Fruit fly (Drosophila melanogaster) whole organism, embryonic: Measurements from ENCODE around the gene CG5828.

Source experiments
- Bdp1 ChIP-seq: fragments of 200-800 bp; sonication (Bioruptor generic); optimal IDR thresholded peaks from 3 replicates; lab custom pipeline; 2016; ENCODE audit warnings: missing biosample characterization, missing genetic modification characterization
- CG11085 ChIP-seq: fragments of 200-800 bp; sonication (Bioruptor generic); IDR thresholded peaks from 2 replicates; pipeline ENCODE4 v1.3.6; 2022; ENCODE audit warnings: missing biosample characterization, missing genetic modification characterization
- CG11093 ChIP-seq: fragments of 200-800 bp; sonication (Bioruptor generic); IDR thresholded peaks from 3 replicates; pipeline ENCODE4 v1.3.6; 2022; ENCODE audit warnings: missing biosample characterization, missing genetic modification characterization
- CG11456 ChIP-seq: fragments of 200-800 bp; sonication (Bioruptor generic); IDR thresholded peaks from 3 replicates; pipeline ENCODE4 v1.3.6; 2022; ENCODE audit warnings: missing biosample characterization, missing genetic modification characterization
- CG11504 ChIP-seq: fragments of 200-800 bp; sonication (Bioruptor generic); optimal IDR thresholded peaks from 3 replicates; lab custom pipeline; 2019; ENCODE audit warnings: missing biosample characterization, mild to moderate bottlenecking, missing genetic modification characterization, moderate library complexity
- CG12299 ChIP-seq: fragments of 200-800 bp; sonication (Bioruptor generic); optimal IDR thresholded peaks from 2 replicates; lab custom pipeline; 2018; ENCODE audit warnings: missing biosample characterization, mild to moderate bottlenecking, missing genetic modification characterization
- CG12391 ChIP-seq: fragments of 200-800 bp; sonication (Bioruptor generic); optimal IDR thresholded peaks from 3 replicates; lab custom pipeline; 2018; ENCODE audit warnings: missing biosample characterization, mild to moderate bottlenecking, missing genetic modification characterization, moderate library complexity
- CG14050 ChIP-seq: fragments of 200-800 bp; sonication (Bioruptor generic); IDR thresholded peaks from 3 replicates; pipeline ENCODE4 v1.3.6; 2022; ENCODE audit warnings: missing biosample characterization, missing genetic modification characterization
- CG14965 ChIP-seq: fragments of 200-800 bp; sonication (Bioruptor generic); optimal IDR thresholded peaks from 2 replicates; lab custom pipeline; 2016; ENCODE audit warnings: missing biosample characterization, missing genetic modification characterization, borderline replicate concordance
- CG15479 ChIP-seq: fragments of 200-800 bp; sonication (Bioruptor generic); optimal IDR thresholded peaks from 3 replicates; lab custom pipeline; 2019; ENCODE audit warnings: missing biosample characterization, mild to moderate bottlenecking, missing genetic modification characterization, moderate library complexity
- CG16813 ChIP-seq: fragments of 200-800 bp; sonication (Bioruptor generic); IDR thresholded peaks from 3 replicates; pipeline ENCODE4 v1.3.6; 2022; ENCODE audit warnings: missing biosample characterization, missing genetic modification characterization; ENCODE audit not compliant: partially characterized antibody
- CG16863 ChIP-seq: fragments of 200-800 bp; sonication (Bioruptor generic); optimal IDR thresholded peaks from 3 replicates; lab custom pipeline; 2016; ENCODE audit warnings: missing biosample characterization, missing genetic modification characterization
- CG2202 ChIP-seq: fragments of 200-800 bp; sonication (Bioruptor generic); optimal IDR thresholded peaks from 2 replicates; lab custom pipeline; 2018; ENCODE audit warnings: missing biosample characterization, mild to moderate bottlenecking, missing genetic modification characterization
- CG30020 ChIP-seq: fragments of 200-800 bp; optimal IDR thresholded peaks from 2 replicates; lab custom pipeline; 2019; ENCODE audit warnings: missing biosample characterization, mild to moderate bottlenecking, missing genetic modification characterization, moderate library complexity
- CG34376 ChIP-seq: fragments of 200-800 bp; sonication (Bioruptor generic); optimal IDR thresholded peaks from 2 replicates; lab custom pipeline; 2018; ENCODE audit warnings: missing biosample characterization, mild to moderate bottlenecking, missing genetic modification characterization
- CG6175 ChIP-seq: fragments of 200-800 bp; sonication (Bioruptor generic); IDR thresholded peaks from 3 replicates; pipeline ENCODE4 v1.3.6; 2022; ENCODE audit warnings: missing biosample characterization, missing genetic modification characterization
- CG6683 ChIP-seq: fragments of 200-800 bp; sonication (Bioruptor generic); optimal IDR thresholded peaks from 2 replicates; lab custom pipeline; 2017; ENCODE audit warnings: missing biosample characterization, mild to moderate bottlenecking, missing genetic modification characterization, missing genetic modification reagents
- CG7271 ChIP-seq: fragments of 200-800 bp; sonication (Bioruptor generic); optimal IDR thresholded peaks from 2 replicates; lab custom pipeline; 2018; ENCODE audit warnings: missing biosample characterization, mild to moderate bottlenecking, missing genetic modification characterization, moderate library complexity
- CG8924 ChIP-seq: fragments of 200-800 bp; optimal IDR thresholded peaks from 3 replicates; lab custom pipeline; 2019; ENCODE audit warnings: missing biosample characterization, mild to moderate bottlenecking, missing genetic modification characterization, moderate library complexity
- D ChIP-seq, 2 experiments: fragments of 200-800 bp in 1 of 2; fragments of >200 bp in 1 of 2; sonication (Bioruptor generic) in 1 of 2; optimal IDR thresholded peaks; 2 replicates in 1 of 2; 3 replicates in 1 of 2; lab custom pipeline; 2017; ENCODE audit warnings: mild to moderate bottlenecking in 1 of 2, missing biosample characterization in 1 of 2, missing genetic modification characterization in 1 of 2, missing genetic modification reagents in 1 of 2
- D19A ChIP-seq: fragments of 200-800 bp; optimal IDR thresholded peaks from 3 replicates; lab custom pipeline; 2019; ENCODE audit warnings: missing biosample characterization, mild to moderate bottlenecking, missing genetic modification characterization, moderate library complexity
- Dek ChIP-seq: fragments of 200-800 bp; sonication (Bioruptor generic); optimal IDR thresholded peaks from 3 replicates; lab custom pipeline; 2019; ENCODE audit warnings: missing biosample characterization, mild to moderate bottlenecking, missing genetic modification characterization, moderate library complexity
- Ets65A ChIP-seq: fragments of 200-800 bp; sonication (Bioruptor generic); peaks from one replicate; lab custom pipeline; 2016; ENCODE audit warnings: missing biosample characterization, missing genetic modification characterization
- Fer2 ChIP-seq: fragments of 200-800 bp; sonication (Bioruptor generic); optimal IDR thresholded peaks from 2 replicates; lab custom pipeline; 2018; ENCODE audit warnings: missing biosample characterization, mild to moderate bottlenecking, missing genetic modification characterization, moderate library complexity
- HLH54F ChIP-seq: fragments of 200-800 bp; sonication (Bioruptor generic); optimal IDR thresholded peaks from 3 replicates; lab custom pipeline; 2016; ENCODE audit warnings: missing biosample characterization, missing genetic modification characterization
- Hr78 ChIP-seq, 2 experiments: fragments of 200-800 bp in 1 of 2; fragments of >200 bp in 1 of 2; sonication (Bioruptor generic) in 1 of 2; optimal IDR thresholded peaks; 2 replicates each; lab custom pipeline; 2017 to 2019; ENCODE audit warnings: missing biosample characterization in 2 of 2, missing genetic modification characterization in 2 of 2, mild to moderate bottlenecking in 1 of 2, moderate library complexity in 1 of 2
- Usf ChIP-seq: fragments of 200-800 bp; sonication (Bioruptor generic); optimal IDR thresholded peaks from 2 replicates; lab custom pipeline; 2017; ENCODE audit warnings: missing genotype, missing biosample characterization, missing genetic modification characterization
- ara ChIP-seq: fragments of 200-800 bp; sonication (Bioruptor generic); IDR thresholded peaks from 2 replicates; pipeline ENCODE4 v1.3.6; 2022; ENCODE audit warnings: missing biosample characterization, missing genetic modification characterization
- ato ChIP-seq: fragments of 200-800 bp; sonication (Bioruptor generic); IDR thresholded peaks from 2 replicates; pipeline ENCODE4 v1.3.6; 2022; ENCODE audit warnings: missing biosample characterization, missing genetic modification characterization; ENCODE audit not compliant: partially characterized antibody
- bowl ChIP-seq: fragments of 200-800 bp; sonication (Bioruptor generic); IDR thresholded peaks from 2 replicates; pipeline ENCODE4 v1.3.6; 2022; ENCODE audit warnings: missing biosample characterization, missing genetic modification characterization
- chif ChIP-seq, 2 experiments: fragments of 200-800 bp; sonication (Bioruptor generic); optimal IDR thresholded peaks; 3 replicates each; lab custom pipeline; 2016; ENCODE audit warnings: missing biosample characterization in 2 of 2, missing genetic modification characterization in 2 of 2
- dm ChIP-seq: fragments of 200-800 bp; sonication (Bioruptor generic); optimal IDR thresholded peaks from 3 replicates; lab custom pipeline; 2016; ENCODE audit warnings: missing biosample characterization, missing genetic modification characterization
- dmrt99B ChIP-seq: fragments of 200-800 bp; sonication (Bioruptor generic); optimal IDR thresholded peaks from 2 replicates; lab custom pipeline; 2018; ENCODE audit warnings: missing biosample characterization, mild to moderate bottlenecking, missing genetic modification characterization, moderate library complexity
- dpn ChIP-seq, 2 experiments: fragments of 200-800 bp; sonication (Bioruptor generic); optimal IDR thresholded peaks; 3 replicates each; lab custom pipeline; 2016; ENCODE audit warnings: missing biosample characterization in 2 of 2, missing genetic modification characterization in 2 of 2
- exex ChIP-seq: fragments of 200-800 bp; sonication (Bioruptor generic); optimal IDR thresholded peaks from 4 replicates; lab custom pipeline; 2018; ENCODE audit warnings: missing biosample characterization, mild to moderate bottlenecking, missing genetic modification characterization, moderate library complexity
- fd96Cb ChIP-seq: fragments of 200-800 bp; sonication (Bioruptor generic); optimal IDR thresholded peaks from 2 replicates; lab custom pipeline; 2018; ENCODE audit warnings: missing biosample characterization, mild to moderate bottlenecking, missing genetic modification characterization, moderate library complexity
- ftz-f1 ChIP-seq: fragments of 200-800 bp; sonication (Bioruptor generic); optimal IDR thresholded peaks from 2 replicates; lab custom pipeline; 2016; ENCODE audit warnings: missing biosample characterization, missing genetic modification characterization
- fu2 ChIP-seq: fragments of 200-800 bp; sonication (Bioruptor generic); optimal IDR thresholded peaks from 2 replicates; lab custom pipeline; 2016; ENCODE audit warnings: missing biosample characterization, missing genetic modification characterization
- gsb ChIP-seq: fragments of 200-800 bp; sonication (Bioruptor generic); IDR thresholded peaks from 2 replicates; pipeline ENCODE4 v1.3.6; 2022; ENCODE audit warnings: missing biosample characterization, missing genetic modification characterization
- knrl ChIP-seq: fragments of 200-800 bp; sonication (Bioruptor generic); IDR thresholded peaks from 3 replicates; pipeline ENCODE4 v1.3.6; 2022; ENCODE audit warnings: missing biosample characterization, missing genetic modification characterization; ENCODE audit not compliant: partially characterized antibody
- mirr ChIP-seq: fragments of 200-800 bp; sonication (Bioruptor generic); optimal IDR thresholded peaks from 3 replicates; lab custom pipeline; 2018; ENCODE audit warnings: missing biosample characterization, mild to moderate bottlenecking, missing genetic modification characterization
- nau ChIP-seq: fragments of 200-800 bp; sonication (Bioruptor generic); optimal IDR thresholded peaks from 3 replicates; lab custom pipeline; 2017; ENCODE audit warnings: missing biosample characterization, mild to moderate bottlenecking, missing genetic modification characterization, missing genetic modification reagents
- pros ChIP-seq: fragments of 200-800 bp; sonication (Bioruptor generic); optimal IDR thresholded peaks from 3 replicates; lab custom pipeline; 2019; ENCODE audit warnings: missing biosample characterization, mild to moderate bottlenecking, missing genetic modification characterization, moderate library complexity
- pum ChIP-seq: fragments of 200-800 bp; sonication (Bioruptor generic); optimal IDR thresholded peaks from 2 replicates; lab custom pipeline; 2016; ENCODE audit warnings: missing biosample characterization, missing genetic modification characterization
- sens-2 ChIP-seq: fragments of 200-800 bp; sonication (Bioruptor generic); IDR thresholded peaks from 2 replicates; pipeline ENCODE4 v1.3.6; 2022; ENCODE audit warnings: missing biosample characterization, missing genetic modification characterization
- sisA ChIP-seq: fragments of 200-800 bp; sonication (Bioruptor generic); IDR thresholded peaks from 2 replicates; pipeline ENCODE4 v1.3.6; 2022; ENCODE audit warnings: missing biosample characterization, missing genetic modification characterization
- slou ChIP-seq: fragments of 200-800 bp; sonication (Bioruptor generic); optimal IDR thresholded peaks from 3 replicates; lab custom pipeline; 2016; ENCODE audit warnings: missing biosample characterization, missing genetic modification characterization
- stc ChIP-seq: fragments of 200-800 bp; sonication (Bioruptor generic); IDR thresholded peaks from 2 replicates; pipeline ENCODE4 v1.3.6; 2022; ENCODE audit warnings: missing biosample characterization, missing genetic modification characterization
- tll ChIP-seq, 2 experiments: fragments of 200-800 bp in 1 of 2; fragments of >200 bp in 1 of 2; sonication (Bioruptor generic) in 1 of 2; optimal IDR thresholded peaks; 2 replicates each; lab custom pipeline; 2017 to 2019; ENCODE audit warnings: missing biosample characterization in 2 of 2, missing genetic modification characterization in 2 of 2, mild to moderate bottlenecking in 1 of 2, moderate library complexity in 1 of 2
- unpg ChIP-seq: fragments of 200-800 bp; sonication (Bioruptor generic); optimal IDR thresholded peaks from 3 replicates; lab custom pipeline; 2018; ENCODE audit warnings: missing biosample characterization, mild to moderate bottlenecking, missing genetic modification characterization, moderate library complexity

The CG5828 gene

DNA sequence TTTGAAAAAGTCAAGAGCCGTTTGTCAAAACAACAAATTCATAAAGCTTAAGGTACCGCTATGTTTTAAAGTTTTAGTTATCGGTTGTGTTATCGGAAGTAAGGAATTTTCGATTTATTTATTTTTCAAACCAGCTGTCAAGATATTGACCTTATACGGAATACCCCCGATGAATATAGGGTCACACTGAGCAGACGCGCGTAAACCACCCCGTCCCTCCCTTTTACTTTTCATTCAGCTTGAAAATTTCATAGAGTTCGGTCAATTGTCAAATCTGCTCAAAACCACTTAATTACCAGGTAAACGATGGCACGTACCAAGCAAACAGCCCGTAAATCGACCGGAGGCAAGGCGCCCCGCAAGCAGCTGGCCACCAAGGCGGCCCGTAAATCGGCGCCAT, 38.8 kb upstream of the CG5828 start, which contains the start of the genes CG14036 and His3.3A (continued):
- TF ChIP-seq CG34376 (GFP tag; lab: Kevin White, UChicago) (peak; percentile 42), Fer2 (tag; lab: Kevin White, UChicago) (no peak), exex (tag; lab: Kevin White, UChicago) (no peak), CG11093 (GFP tag; lab: Robert Waterston, UW) (no peak), ftz-f1 (GFP tag; lab: Kevin White, UChicago) (peak; percentile 30), Ets65A (GFP tag; lab: Kevin White, UChicago) (peak; percentile 41), Usf (GFP tag; lab: Kevin White, UChicago) (no peak), HLH54F (peak; percentile 12), CG14965 (GFP tag; lab: Kevin White, UChicago) (no peak), CG11085 (GFP tag; lab: Robert Waterston, UW) (no peak), sisA (GFP tag; lab: Robert Waterston, UW) (no peak), CG16813 (peak; percentile 69), bowl (GFP tag; lab: Robert Waterston, UW) (no peak), unpg (no peak), dmrt99B (tag; lab: Kevin White, UChicago) (no peak), dm (peak; percentile 29), CG14050 (GFP tag; lab: Robert Waterston, UW) (no peak), D (optimal IDR thresholded peaks at IDR 0.05; lab: Kevin White, UChicago) (no peak), D (GFP tag; optimal IDR thresholded peaks at IDR 0.05; lab: Kevin White, UChicago) (no peak), CG2202 (tag; lab: Kevin White, UChicago) (no peak), slou (GFP tag; lab: Kevin White, UChicago) (no peak), CG8924 (peak; percentile 49), sens-2 (no peak), pros (no peak), mirr (GFP tag; lab: Kevin White, UChicago) (no peak), nau (no peak), CG12391 (tag; lab: Kevin White, UChicago) (peak; percentile 42), pum (GFP tag; lab: Kevin White, UChicago) (no peak), CG12299 (no peak), dpn (GFP tag; optimal IDR thresholded peaks at IDR 0.05; lab: Kevin White, UChicago) (no peak), CG15479 (GFP tag; lab: Kevin White, UChicago) (no peak), Hr78 (GFP tag; optimal IDR thresholded peaks at IDR 0.05; lab: Kevin White, UChicago) (no peak), CG6175 (GFP tag; lab: Robert Waterston, UW) (no peak), CG11456 (GFP tag; lab: Robert Waterston, UW) (no peak), fd96Cb (tag; lab: Kevin White, UChicago) (no peak), CG30020 (tag; lab: Kevin White, UChicago) (peak; percentile 92), CG7271 (no peak), stc (GFP tag; lab: Robert Waterston, UW) (no peak), ato (GFP tag; lab: Robert Waterston, UW) (0 out of 2 replicates have a peak, but pooled peaks have one; percentile 25), ara (GFP tag; lab: Robert Waterston, UW) (no peak), CG11504 (tag; lab: Kevin White, UChicago) (peak; percentile 18), Bdp1 (GFP tag; lab: Kevin White, UChicago) (no peak), tll (GFP tag; optimal IDR thresholded peaks at IDR 0.05; lab: Kevin White, UChicago) (no peak), CG16863 (GFP tag; lab: Kevin White, UChicago) (no peak), gsb (GFP tag; lab: Robert Waterston, UW) (0 out of 2 replicates have a peak, but pooled peaks have one; percentile 32), D19A (tag; lab: Kevin White, UChicago) (no peak), chif (GFP tag; optimal IDR thresholded peaks at IDR 0.05; lab: Kevin White, UChicago) (no peak), fu2 (GFP tag; lab: Kevin White, UChicago) (no peak), knrl (GFP tag; lab: Robert Waterston, UW) (peak; percentile 52; the same call in 2 of the 3 replicates), Dek (tag; lab: Kevin White, UChicago) (no peak), CG6683 (GFP tag; lab: Kevin White, UChicago) (no peak)
